Fruit fly (Drosophila melanogaster): ENCODE measurements around the gene trc.

DNA sequence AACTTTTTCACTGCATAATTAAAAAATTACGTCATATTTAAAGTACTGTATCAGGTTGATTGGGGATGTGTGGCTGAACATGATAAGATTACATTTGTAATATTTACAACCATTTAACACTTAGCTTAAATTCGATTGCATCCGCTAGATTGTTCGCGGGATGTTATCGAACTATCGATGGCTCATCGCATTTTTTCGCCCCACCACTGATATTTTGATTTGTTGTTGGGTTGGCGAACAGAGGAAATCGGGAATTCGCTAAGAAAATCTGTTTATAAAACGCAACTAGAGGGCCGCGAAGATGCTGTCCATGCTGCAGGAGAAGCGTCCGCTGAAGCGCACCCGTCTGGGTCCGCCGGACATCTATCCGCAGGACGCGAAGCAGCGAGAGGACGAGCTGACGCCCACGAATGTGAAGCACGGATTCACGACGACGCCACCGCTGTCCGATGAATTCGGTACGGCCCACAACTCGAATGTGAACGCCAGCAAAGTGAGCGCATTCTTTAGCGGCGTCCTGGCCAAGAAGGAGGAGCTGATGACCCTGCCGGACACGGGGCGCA lies 2.4 kb upstream of the trc start, which contains the start of gene kto:
- TF ChIP-seq CG32006 (GFP tag; optimal IDR thresholded peaks at IDR 0.05), result no peak
- no peak for TF ChIP-seq CG8632 (GFP tag; optimal IDR thresholded peaks at IDR 0.05)
- no peak for TF ChIP-seq CG34406 (GFP tag; optimal IDR thresholded peaks at IDR 0.05)
- TF ChIP-seq Sox15 (GFP tag; optimal IDR thresholded peaks at IDR 0.05), result no peak
- TF ChIP-seq fkh (GFP tag; optimal IDR thresholded peaks at IDR 0.05), result no peak
- TF ChIP-seq CG10631 (GFP tag; optimal IDR thresholded peaks at IDR 0.05), result no peak
- TF ChIP-seq CG6276 (GFP tag; optimal IDR thresholded peaks at IDR 0.05), result no peak
- no peak for TF ChIP-seq svp (GFP tag)
- no peak for TF ChIP-seq fd59A (GFP tag; optimal IDR thresholded peaks at IDR 0.05)
- TF ChIP-seq CG4318 (GFP tag; optimal IDR thresholded peaks at IDR 0.05), result no peak
- TF ChIP-seq CG8119 (GFP tag; IDR thresholded peaks at IDR 0.05), result no peak
- TF ChIP-seq Hr39 (GFP tag; optimal IDR thresholded peaks at IDR 0.05), result no peak
- TF ChIP-seq Eip78C (GFP tag), result no peak
